Worm (Caenorhabditis elegans) whole organism, late embryonic: Measurements from ENCODE around the gene C16D9.1.

Experiments used
- F13H6.1 ChIP-seq: sonication (generic microtip); optimal IDR thresholded peaks from 2 replicates; lab custom pipeline; 2016; ENCODE audit warnings: missing genetic modification characterization, missing compliant biosample characterization
- T23F11.4 ChIP-seq: fragments of 200-800 bp; sonication (Bioruptor generic); optimal IDR thresholded peaks from 2 replicates; lab custom pipeline; 2018; ENCODE audit warnings: mild to moderate bottlenecking, missing genetic modification characterization, missing compliant biosample characterization
- ama-1 ChIP-seq: fragments of 150-350 bp; optimal IDR thresholded peaks from 2 replicates; lab custom pipeline; 2014
- elt-2 ChIP-seq: sonication (generic microtip); optimal IDR thresholded peaks from 2 replicates; lab custom pipeline; 2016; ENCODE audit warnings: missing genetic modification reagents, missing genetic modification characterization, missing compliant biosample characterization
- ets-4 ChIP-seq: sonication (generic microtip); optimal IDR thresholded peaks from 2 replicates; lab custom pipeline; 2016; ENCODE audit warnings: missing genetic modification characterization, missing compliant biosample characterization
- pha-4 ChIP-seq: fragments of 150-350 bp; optimal IDR thresholded peaks from 2 replicates; lab custom pipeline; 2018; ENCODE audit warnings: missing biosample characterization, missing genetic modification reagents, missing genetic modification characterization
- syd-9 ChIP-seq: sonication (generic microtip); optimal IDR thresholded peaks from 2 replicates; lab custom pipeline; 2016; ENCODE audit warnings: mild to moderate bottlenecking, missing genetic modification characterization, moderate library complexity, missing compliant biosample characterization

ce11 chrV:8305940-8306339, 46.8 kb downstream of the C16D9.1 start:
- TF ChIP-seq elt-2 (tag; lab: Kevin White, UChicago) (no peak), ama-1 (lab: Kevin White, UChicago) (no peak), ets-4 (no peak), F13H6.1 (no peak), pha-4 (tag; lab: Kevin White, UChicago) (no peak), T23F11.4 (no peak), syd-9 (no peak)
